Worm (Caenorhabditis elegans) whole organism, L4 larva: ENCODE measurements around the gene F59A6.11.

Experiments
- F49E8.2 ChIP-seq: sonication (generic microtip); optimal IDR thresholded peaks from 2 replicates; lab custom pipeline; 2016; ENCODE audit warnings: missing compliant biosample characterization, mild to moderate bottlenecking, missing genetic modification characterization, borderline replicate concordance
- aly-2 ChIP-seq: sonication (generic microtip); optimal IDR thresholded peaks from 2 replicates; lab custom pipeline; 2018; ENCODE audit warnings: missing biosample characterization, missing genetic modification characterization
- ceh-28 ChIP-seq: fragments of 150-350 bp; optimal IDR thresholded peaks from 2 replicates; lab custom pipeline; 2014; ENCODE audit warnings: missing biosample characterization, missing genetic modification reagents, missing genetic modification characterization
- daf-12 ChIP-seq: fragments of 150-350 bp; optimal IDR thresholded peaks from 2 replicates; lab custom pipeline; 2014; ENCODE audit warnings: missing biosample characterization, missing genetic modification reagents, missing genetic modification characterization
- daf-19 ChIP-seq: fragments of 200-800 bp; sonication (Bioruptor generic); conservative IDR thresholded peaks from 2 replicates; pipeline ENCODE4 v1.3.6; 2022; ENCODE audit warnings: missing genetic modification characterization, missing compliant biosample characterization
- dmd-9 ChIP-seq: fragments of 200-800 bp; sonication (Bioruptor generic); IDR thresholded peaks from 2 replicates; pipeline ENCODE4 v1.3.6; 2022; ENCODE audit warnings: missing genetic modification reagents, missing genetic modification characterization, missing compliant biosample characterization
- hlh-30 ChIP-seq: sonication (generic microtip); optimal IDR thresholded peaks from 2 replicates; lab custom pipeline; 2017; ENCODE audit warnings: antibody characterized with exemption, mild to moderate bottlenecking, missing genetic modification characterization, missing compliant biosample characterization; ENCODE audit not compliant: insufficient read depth
- mdl-1 ChIP-seq, 2 experiments: fragments of 150-350 bp in 1 of 2; sonication (generic microtip) in 1 of 2; optimal IDR thresholded peaks; 2 replicates each; lab custom pipeline; 2014 to 2017; ENCODE audit warnings: missing biosample characterization in 2 of 2, missing genetic modification characterization in 2 of 2
- nhr-28 ChIP-seq: fragments of 150-350 bp; optimal IDR thresholded peaks from 2 replicates; lab custom pipeline; 2014; ENCODE audit warnings: missing biosample characterization, missing genetic modification characterization
- nhr-42 ChIP-seq: fragments of 200-800 bp; sonication (Bioruptor generic); IDR thresholded peaks from 2 replicates; pipeline ENCODE4 v1.3.6; 2022; ENCODE audit warnings: missing genetic modification characterization, missing compliant biosample characterization
- nhr-77 ChIP-seq: fragments of 150-350 bp; optimal IDR thresholded peaks from 2 replicates; lab custom pipeline; 2014; ENCODE audit warnings: missing biosample characterization, missing genetic modification characterization
- skn-1 ChIP-seq: fragments of 150-350 bp; optimal IDR thresholded peaks from 2 replicates; lab custom pipeline; 2014; ENCODE audit warnings: missing biosample characterization, missing genetic modification characterization

ce11 chrII:5047279-5047678 is 48.7 kb upstream of the F59A6.11 start:
- TF ChIP-seq dmd-9 (GFP tag; lab: Robert Waterston, UW): no peak
- peak; percentile 34 to 63 for TF ChIP-seq mdl-1 (tag; optimal IDR thresholded peaks at IDR 0.05; lab: Kevin White, UChicago)
- TF ChIP-seq daf-12: no peak
- TF ChIP-seq aly-2 (tag; lab: Kevin White, UChicago): no peak
- no peak for TF ChIP-seq skn-1 (tag; lab: Kevin White, UChicago)
- peak; percentile 54 for TF ChIP-seq nhr-28
- peak; percentile 65 for TF ChIP-seq hlh-30 (tag; lab: Kevin White, UChicago)
- TF ChIP-seq nhr-42: no peak
- TF ChIP-seq daf-19 (GFP tag; lab: Robert Waterston, UW): no peak
- TF ChIP-seq nhr-77 (tag; lab: Kevin White, UChicago): no peak
- no peak for TF ChIP-seq ceh-28 (tag; lab: Kevin White, UChicago)
- no peak for TF ChIP-seq F49E8.2
